Worm (Caenorhabditis elegans) whole organism, L2 larva: ENCODE measurements around the gene set-30.

Experiments
- alr-1 ChIP-seq: fragments of 150-350 bp; optimal IDR thresholded peaks from 2 replicates; lab custom pipeline; 2014; ENCODE audit warnings: missing biosample characterization, missing genetic modification characterization
- crh-2 ChIP-seq: sonication (generic microtip); optimal IDR thresholded peaks from 2 replicates; lab custom pipeline; 2017; ENCODE audit warnings: missing biosample characterization, missing genetic modification characterization
- elt-3 ChIP-seq: sonication (generic microtip); optimal IDR thresholded peaks from 2 replicates; lab custom pipeline; 2017; ENCODE audit warnings: missing biosample characterization, missing genetic modification characterization
- lsy-2 ChIP-seq, 2 experiments: fragments of 150-350 bp in 1 of 2; sonication (generic microtip) in 1 of 2; optimal IDR thresholded peaks; 2 replicates each; lab custom pipeline; 2014 to 2017; ENCODE audit warnings: missing biosample characterization in 2 of 2, missing genetic modification characterization in 2 of 2
- nhr-237 ChIP-seq: fragments of 150-350 bp; optimal IDR thresholded peaks from 2 replicates; lab custom pipeline; 2014; ENCODE audit warnings: missing biosample characterization, missing genetic modification characterization
- skn-1 ChIP-seq: sonication (generic microtip); optimal IDR thresholded peaks from 2 replicates; lab custom pipeline; 2017; ENCODE audit warnings: missing biosample characterization, missing genetic modification characterization
- unc-39 ChIP-seq: fragments of 150-350 bp; optimal IDR thresholded peaks from 2 replicates; lab custom pipeline; 2014; ENCODE audit warnings: missing biosample characterization, missing genetic modification characterization
- ztf-11 ChIP-seq: sonication (generic microtip); optimal IDR thresholded peaks from 2 replicates; lab custom pipeline; 2017; ENCODE audit warnings: missing biosample characterization, missing genetic modification characterization

DNA sequence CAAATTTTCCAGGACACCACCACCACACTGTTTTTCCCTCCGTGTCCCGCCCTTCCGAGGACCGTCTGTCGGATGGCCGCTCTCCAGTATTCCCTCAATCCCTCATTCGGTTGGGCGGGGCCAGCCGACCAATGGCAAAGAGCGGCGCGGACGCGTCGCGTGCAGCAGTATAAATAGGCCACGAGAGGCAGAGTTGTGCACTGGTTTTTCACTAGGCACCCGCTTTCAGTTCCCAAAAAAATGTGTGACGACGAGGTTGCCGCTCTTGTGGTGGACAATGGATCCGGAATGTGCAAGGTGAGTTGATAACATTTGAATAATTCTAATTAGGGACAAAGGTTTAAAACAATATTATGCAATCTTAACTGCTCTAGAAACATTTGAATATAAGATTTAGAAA, 38.6 kb upstream of the set-30 start, which contains the start of gene act-4:
- TF ChIP-seq ztf-11 (tag; lab: Kevin White, UChicago) (no peak), elt-3 (no peak), skn-1 (no peak), unc-39 (tag; lab: Kevin White, UChicago) (no peak), alr-1 (tag; lab: Kevin White, UChicago) (no peak), lsy-2 (tag; optimal IDR thresholded peaks at IDR 0.05; lab: Kevin White, UChicago) (peak; percentile 15 to 59), nhr-237 (no peak), crh-2 (tag; lab: Kevin White, UChicago) (no peak)
